Worm (Caenorhabditis elegans) whole organism, young adult: ENCODE results near the gene F13C5.5.
A peak's percentile ranks its signal among the peaks of the same experiment; 100 is the strongest.

Experiments used
- bed-1 ChIP-seq: fragments of 200-800 bp; sonication (Bioruptor generic); IDR thresholded peaks from 2 replicates; pipeline ENCODE4 v1.3.6; 2022; ENCODE audit warnings: missing genetic modification reagents, missing genetic modification characterization, missing compliant biosample characterization
- nhr-120 ChIP-seq: fragments of 200-800 bp; sonication (Bioruptor generic); IDR thresholded peaks from 2 replicates; pipeline ENCODE4 v1.3.6; 2022; ENCODE audit warnings: missing genetic modification characterization, missing compliant biosample characterization
- nhr-80 ChIP-seq: sonication (generic microtip); optimal IDR thresholded peaks from 2 replicates; lab custom pipeline; 2016; ENCODE audit warnings: missing genetic modification characterization, missing compliant biosample characterization

F13C5.5 gene

DNA sequence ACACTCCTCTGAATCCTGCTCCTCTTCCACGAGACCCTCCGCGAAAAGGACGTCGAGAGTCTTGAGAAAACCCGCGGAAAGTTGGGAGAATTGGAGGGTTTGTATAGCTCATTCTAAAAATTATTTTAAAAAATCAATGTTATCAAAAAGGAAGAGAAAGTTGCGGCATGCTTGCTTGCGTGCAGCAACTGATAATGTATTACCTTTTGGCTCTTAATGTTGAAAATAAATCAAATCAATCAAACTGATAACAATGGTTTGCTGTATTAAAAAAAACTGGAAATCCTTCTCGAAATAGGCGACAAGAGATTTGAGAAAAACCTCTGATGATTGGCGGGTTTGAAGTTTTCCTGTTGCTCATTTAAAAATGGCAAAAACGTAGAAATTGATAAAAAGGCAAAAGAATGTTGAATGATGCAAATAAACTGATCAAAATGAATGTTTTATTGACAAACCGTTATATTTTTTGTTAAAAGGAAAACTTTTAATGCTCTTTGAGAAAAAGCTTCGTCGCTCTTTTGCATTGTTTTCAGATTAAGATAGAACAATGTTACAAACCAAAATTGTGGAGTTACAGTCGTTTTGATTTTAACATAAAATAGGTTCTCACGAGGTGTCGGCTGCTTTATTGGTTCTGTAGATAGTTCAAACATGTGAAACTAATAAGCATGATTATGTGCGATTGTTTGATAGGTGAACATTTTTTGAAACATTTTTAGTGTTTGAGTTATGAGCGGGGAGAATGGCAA lies 53.1 kb downstream of the F13C5.5 start:
- TF ChIP-seq nhr-120 (no peak), bed-1 (GFP tag; lab: Robert Waterston, UW) (no peak), nhr-80 (tag; lab: Kevin White, UChicago) (peak; percentile 60)
